Fruit fly (Drosophila melanogaster) whole organism, prepupa: ENCODE data around the gene p24-1.
A peak's percentile ranks its signal among the peaks of the same experiment; 100 is the strongest.

Experiments used
- Blimp-1 ChIP-seq: fragments of 200-800 bp; sonication (Bioruptor generic); optimal IDR thresholded peaks from 3 replicates; lab custom pipeline; 2017; ENCODE audit warnings: missing biosample characterization, missing genetic modification characterization, mild to moderate bottlenecking, moderate library complexity, missing genetic modification reagents
- CG10631 ChIP-seq: fragments of 200-800 bp; sonication (Bioruptor generic); optimal IDR thresholded peaks from 2 replicates; lab custom pipeline; 2016; ENCODE audit warnings: missing biosample characterization, missing genetic modification characterization
- CG10669 ChIP-seq: fragments of 200-800 bp; sonication (Bioruptor generic); optimal IDR thresholded peaks from 3 replicates; lab custom pipeline; 2018; ENCODE audit warnings: missing biosample characterization, mild to moderate bottlenecking, missing genetic modification characterization, moderate library complexity
- CG11294 ChIP-seq: fragments of 200-800 bp; sonication (Bioruptor generic); IDR thresholded peaks from 2 replicates; pipeline ENCODE4 v1.3.6; 2022; ENCODE audit warnings: missing biosample characterization, missing genetic modification characterization
- CG11762 ChIP-seq: fragments of 200-800 bp; sonication (Bioruptor generic); optimal IDR thresholded peaks from 3 replicates; lab custom pipeline; 2016; ENCODE audit warnings: missing biosample characterization, missing genetic modification characterization; ENCODE audit not compliant: insufficient read depth
- CG15336 ChIP-seq: fragments of 200-800 bp; sonication (Bioruptor generic); IDR thresholded peaks from 2 replicates; pipeline ENCODE4 v1.3.6; 2022; ENCODE audit warnings: missing biosample characterization, missing genetic modification characterization
- CG16779 ChIP-seq: fragments of 200-800 bp; sonication (Bioruptor generic); optimal IDR thresholded peaks from 3 replicates; lab custom pipeline; 2017; ENCODE audit warnings: missing biosample characterization, mild to moderate bottlenecking, missing genetic modification characterization
- CG3032 ChIP-seq: fragments of 200-800 bp; optimal IDR thresholded peaks from 2 replicates; lab custom pipeline; 2019; ENCODE audit warnings: missing biosample characterization, mild to moderate bottlenecking, missing genetic modification characterization, moderate library complexity
- CG31627 ChIP-seq: fragments of 200-800 bp; sonication (Bioruptor generic); optimal IDR thresholded peaks from 3 replicates; lab custom pipeline; 2016; ENCODE audit warnings: missing biosample characterization, missing genetic modification characterization
- CG32006 ChIP-seq: fragments of 200-800 bp; sonication (Bioruptor generic); optimal IDR thresholded peaks from 3 replicates; lab custom pipeline; 2017; ENCODE audit warnings: missing biosample characterization, mild to moderate bottlenecking, missing genetic modification characterization
- CG34406 ChIP-seq: fragments of 200-800 bp; sonication (Bioruptor generic); optimal IDR thresholded peaks from 3 replicates; lab custom pipeline; 2016; ENCODE audit warnings: missing biosample characterization, missing genetic modification characterization
- CG3919 ChIP-seq: fragments of 200-800 bp; sonication (Bioruptor generic); optimal IDR thresholded peaks from 3 replicates; lab custom pipeline; 2016; ENCODE audit warnings: missing biosample characterization, missing genetic modification characterization
- CG6163 ChIP-seq: fragments of 200-800 bp; sonication (Bioruptor generic); IDR thresholded peaks from 3 replicates; pipeline ENCODE4 v1.3.6; 2022; ENCODE audit warnings: missing biosample characterization, missing genetic modification characterization
- CG6276 ChIP-seq: fragments of 200-800 bp; sonication (Bioruptor generic); optimal IDR thresholded peaks from 2 replicates; lab custom pipeline; 2017; ENCODE audit warnings: missing biosample characterization, mild to moderate bottlenecking, missing genetic modification characterization
- CG6792 ChIP-seq: fragments of 200-800 bp; sonication (Bioruptor generic); optimal IDR thresholded peaks from 3 replicates; lab custom pipeline; 2016; ENCODE audit warnings: missing biosample characterization, missing genetic modification characterization
- CG6808 ChIP-seq: fragments of 200-800 bp; sonication (Bioruptor generic); optimal IDR thresholded peaks from 3 replicates; lab custom pipeline; 2017; ENCODE audit warnings: missing biosample characterization, missing genetic modification characterization, mild to moderate bottlenecking, moderate library complexity, missing genetic modification reagents
- CG6854 ChIP-seq: fragments of 200-800 bp; sonication (Bioruptor generic); optimal IDR thresholded peaks from 2 replicates; lab custom pipeline; 2017; ENCODE audit warnings: missing biosample characterization, mild to moderate bottlenecking, missing genetic modification characterization
- CG7368 ChIP-seq: fragments of 200-800 bp; sonication (Bioruptor generic); optimal IDR thresholded peaks from 3 replicates; lab custom pipeline; 2016; ENCODE audit warnings: missing biosample characterization, missing genetic modification characterization
- CG8319 ChIP-seq: fragments of 200-800 bp; sonication (Bioruptor generic); optimal IDR thresholded peaks from 3 replicates; lab custom pipeline; 2016; ENCODE audit warnings: missing biosample characterization, missing genetic modification characterization
- CG8632 ChIP-seq: fragments of 200-800 bp; sonication (Bioruptor generic); optimal IDR thresholded peaks from 3 replicates; lab custom pipeline; 2016; ENCODE audit warnings: missing biosample characterization, missing genetic modification characterization
- Eip75B ChIP-seq: fragments of 200-800 bp; sonication (Bioruptor generic); optimal IDR thresholded peaks from 3 replicates; lab custom pipeline; 2016; ENCODE audit warnings: missing biosample characterization, missing genetic modification characterization
- Eip78C ChIP-seq: fragments of 200-800 bp; sonication (Bioruptor generic); peaks from one replicate; lab custom pipeline; 2016; ENCODE audit warnings: missing biosample characterization, missing genetic modification characterization
- Eip93F ChIP-seq: fragments of 200-800 bp; sonication (Bioruptor generic); optimal IDR thresholded peaks from 2 replicates; lab custom pipeline; 2016; ENCODE audit warnings: missing biosample characterization, mild to moderate bottlenecking, missing genetic modification characterization
- Gug ChIP-seq: fragments of 200-800 bp; sonication (Bioruptor generic); IDR thresholded peaks from 2 replicates; pipeline ENCODE4 v1.3.6; 2022; ENCODE audit warnings: missing biosample characterization, missing genetic modification characterization
- Hr38 ChIP-seq: sonication (Bioruptor generic); optimal IDR thresholded peaks from 2 replicates; lab custom pipeline; 2016; ENCODE audit warnings: missing biosample characterization, missing genetic modification characterization
- Hr39 ChIP-seq: fragments of 200-800 bp; sonication (Bioruptor generic); optimal IDR thresholded peaks from 2 replicates; lab custom pipeline; 2016; ENCODE audit warnings: missing biosample characterization, missing genetic modification characterization
- Lpt ChIP-seq: fragments of 200-800 bp; sonication (Bioruptor generic); optimal IDR thresholded peaks from 3 replicates; lab custom pipeline; 2016; ENCODE audit warnings: missing biosample characterization, missing genetic modification characterization
- OdsH ChIP-seq: fragments of 200-800 bp; sonication (Bioruptor generic); optimal IDR thresholded peaks from 3 replicates; lab custom pipeline; 2016; ENCODE audit warnings: missing biosample characterization, missing genetic modification characterization
- Sox102F ChIP-seq: fragments of 200-800 bp; sonication (Bioruptor generic); optimal IDR thresholded peaks from 2 replicates; lab custom pipeline; 2016; ENCODE audit warnings: missing biosample characterization, mild to moderate bottlenecking, missing genetic modification characterization
- Sox15 ChIP-seq: fragments of 200-800 bp; sonication (Bioruptor generic); optimal IDR thresholded peaks from 3 replicates; lab custom pipeline; 2016; ENCODE audit warnings: missing biosample characterization, missing genetic modification characterization
- acj6 ChIP-seq: fragments of 200-800 bp; sonication (Bioruptor generic); optimal IDR thresholded peaks from 3 replicates; lab custom pipeline; 2016; ENCODE audit warnings: missing biosample characterization, missing genetic modification characterization
- dac ChIP-seq: fragments of 200-800 bp; sonication (Bioruptor generic); optimal IDR thresholded peaks from 2 replicates; lab custom pipeline; 2017; ENCODE audit warnings: missing biosample characterization, mild to moderate bottlenecking, missing genetic modification characterization
- eg ChIP-seq: fragments of 200-800 bp; sonication (Bioruptor generic); IDR thresholded peaks from 3 replicates; pipeline ENCODE4 v1.3.6; 2022; ENCODE audit warnings: missing biosample characterization, missing genetic modification characterization
- fd59A ChIP-seq: fragments of 200-800 bp; sonication (Bioruptor generic); optimal IDR thresholded peaks from 2 replicates; lab custom pipeline; 2017; ENCODE audit warnings: missing biosample characterization, mild to moderate bottlenecking, missing genetic modification characterization, missing genetic modification reagents
- fd85E ChIP-seq: fragments of 200-800 bp; sonication (Bioruptor generic); optimal IDR thresholded peaks from 3 replicates; lab custom pipeline; 2016; ENCODE audit warnings: missing biosample characterization, missing genetic modification characterization
- net ChIP-seq: fragments of 200-800 bp; sonication (Bioruptor generic); optimal IDR thresholded peaks from 3 replicates; lab custom pipeline; 2016; ENCODE audit warnings: missing biosample characterization, missing genetic modification characterization
- pdm3 ChIP-seq: fragments of 200-800 bp; sonication (Bioruptor generic); optimal IDR thresholded peaks from 3 replicates; lab custom pipeline; 2016; ENCODE audit warnings: missing biosample characterization, missing genetic modification characterization
- ss ChIP-seq, 2 experiments: fragments of 200-800 bp; sonication (Bioruptor generic); optimal IDR thresholded peaks; 2 replicates in 1 of 2; 3 replicates in 1 of 2; lab custom pipeline; 2017 to 2018; ENCODE audit warnings: mild to moderate bottlenecking in 2 of 2, missing biosample characterization in 2 of 2, missing genetic modification characterization in 2 of 2, moderate library complexity in 1 of 2
- topi ChIP-seq: fragments of 200-800 bp; sonication (Bioruptor generic); optimal IDR thresholded peaks from 3 replicates; lab custom pipeline; 2016; ENCODE audit warnings: missing biosample characterization, missing genetic modification characterization
- vri ChIP-seq: fragments of 200-800 bp; sonication (Bioruptor generic); optimal IDR thresholded peaks from 3 replicates; lab custom pipeline; 2016; ENCODE audit warnings: missing biosample characterization, mild to moderate bottlenecking, missing genetic modification characterization

The p24-1 gene

DNA sequence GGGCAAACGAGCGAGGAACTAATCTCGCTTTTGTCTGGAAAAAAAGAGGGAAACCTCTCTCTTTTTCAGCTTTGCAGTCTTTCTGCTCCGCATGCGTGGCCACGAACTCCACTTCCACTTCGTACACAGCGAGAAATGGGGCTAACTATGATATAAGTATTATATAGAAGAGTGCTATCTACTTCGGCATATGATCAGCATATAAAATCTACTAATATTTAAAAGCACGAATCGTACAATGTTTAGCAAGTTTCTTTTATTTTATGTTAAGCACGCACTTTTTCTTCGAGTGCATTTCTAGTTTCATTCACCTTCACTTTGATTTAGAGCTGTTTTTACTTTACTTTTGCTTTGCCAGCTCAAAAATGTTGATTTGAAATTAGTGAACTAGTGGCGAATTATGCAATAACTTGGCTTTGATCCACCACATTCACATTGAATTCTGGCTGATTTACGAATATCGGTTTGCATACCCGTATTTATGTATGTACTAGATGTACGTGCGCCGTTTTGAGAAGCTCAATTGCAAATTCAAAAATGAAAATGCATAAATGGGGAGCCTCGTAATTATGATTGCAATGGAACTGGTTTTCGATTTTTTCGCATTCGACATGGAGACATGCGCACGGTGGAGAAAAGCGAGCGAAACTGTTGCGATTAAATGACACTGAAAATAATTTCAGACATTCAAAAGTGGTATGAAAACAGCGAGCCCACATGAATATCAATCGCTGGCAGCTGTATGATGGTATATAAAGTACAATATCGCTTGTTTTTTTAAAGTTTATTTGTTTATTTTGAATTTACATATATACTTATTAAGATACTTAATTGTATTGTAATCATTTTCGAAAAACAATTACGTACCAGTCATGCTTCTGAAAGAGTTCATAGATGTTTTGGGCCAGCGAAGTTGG is 5.5 kb upstream of the p24-1 start (continued):
- TF ChIP-seq CG8632 (GFP tag; lab: Kevin White, UChicago) (peak; percentile 89), CG10631 (GFP tag; lab: Kevin White, UChicago) (peak; percentile 87), CG6163 (GFP tag; lab: Robert Waterston, UW) (peak; percentile 98), eg (GFP tag; lab: Robert Waterston, UW) (peak; percentile 98), CG16779 (tag; lab: Kevin White, UChicago) (peak; percentile 89), Sox102F (GFP tag; lab: Kevin White, UChicago) (peak; percentile 80), CG8319 (GFP tag; lab: Kevin White, UChicago) (peak; percentile 78), dac (peak; percentile 91), fd85E (GFP tag; lab: Kevin White, UChicago) (peak; percentile 67), CG31627 (GFP tag; lab: Kevin White, UChicago) (peak; percentile 81), net (GFP tag; lab: Kevin White, UChicago) (peak; percentile 95), CG3919 (GFP tag; lab: Kevin White, UChicago) (peak; percentile 93), Eip93F (GFP tag; lab: Kevin White, UChicago) (peak; percentile 0), CG11762 (peak; percentile 88), CG10669 (GFP tag; lab: Kevin White, UChicago) (peak; percentile 89), vri (GFP tag; lab: Kevin White, UChicago) (peak; percentile 80), Lpt (GFP tag; lab: Kevin White, UChicago) (peak; percentile 93), pdm3 (GFP tag; lab: Kevin White, UChicago) (peak; percentile 93), fd59A (GFP tag; lab: Kevin White, UChicago) (peak; percentile 90), acj6 (GFP tag; lab: Kevin White, UChicago) (peak; percentile 93), Gug (GFP tag; lab: Robert Waterston, UW) (peak; percentile 95), Sox15 (GFP tag; lab: Kevin White, UChicago) (peak; percentile 83), CG7368 (GFP tag; lab: Kevin White, UChicago) (peak; percentile 92), topi (GFP tag; lab: Kevin White, UChicago) (peak; percentile 87), Eip78C (GFP tag; lab: Kevin White, UChicago) (peak; percentile 99), CG6854 (GFP tag; lab: Kevin White, UChicago) (peak; percentile 56), CG6808 (GFP tag; lab: Kevin White, UChicago) (peak; percentile 93), OdsH (GFP tag; lab: Kevin White, UChicago) (peak; percentile 93), Hr39 (GFP tag; lab: Kevin White, UChicago) (peak; percentile 79), ss (GFP tag; optimal IDR thresholded peaks at IDR 0.05; lab: Kevin White, UChicago) (peak; percentile 93 to 94), CG11294 (GFP tag; lab: Robert Waterston, UW) (peak; percentile 93), Blimp-1 (GFP tag; lab: Kevin White, UChicago) (peak; percentile 51), CG32006 (GFP tag; lab: Kevin White, UChicago) (peak; percentile 95), CG3032 (peak; percentile 95), Eip75B (peak; percentile 94), CG34406 (GFP tag; lab: Kevin White, UChicago) (peak; percentile 90), Hr38 (GFP tag; lab: Kevin White, UChicago) (no peak), CG6792 (GFP tag; lab: Kevin White, UChicago) (peak; percentile 88), CG15336 (GFP tag; lab: Robert Waterston, UW) (peak; percentile 97), CG6276 (GFP tag; lab: Kevin White, UChicago) (peak; percentile 93)
